Worm (Caenorhabditis elegans) whole organism, midembryonic: ENCODE measurements around the gene Y54G11A.7.

ENCODE experiments used
- ztf-23 ChIP-seq: fragments of 200-800 bp; sonication (Bioruptor generic); IDR thresholded peaks from 2 replicates; pipeline ENCODE4 v1.3.6; 2022; ENCODE audit warnings: missing genetic modification reagents, missing genetic modification characterization, missing compliant biosample characterization

Gene Y54G11A.7

DNA sequence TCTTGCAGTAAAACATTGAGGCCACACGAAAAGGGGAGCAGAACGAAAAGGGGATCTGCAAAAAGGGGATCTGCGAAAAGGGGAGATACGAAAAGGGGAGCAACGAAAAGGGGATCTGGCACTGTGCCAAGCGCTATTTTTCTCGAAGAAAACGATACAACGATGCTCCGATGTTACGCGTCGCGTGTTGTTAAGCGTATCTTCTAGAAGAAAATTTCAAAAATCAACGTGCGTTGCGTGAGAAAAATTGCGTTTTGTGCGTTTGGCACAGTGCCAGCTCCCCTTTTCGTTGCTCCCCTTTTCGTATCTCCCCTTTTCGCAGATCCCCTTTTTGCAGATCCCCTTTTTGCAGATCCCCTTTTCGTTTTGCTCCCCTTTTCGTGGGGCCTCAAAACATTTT, 49.1 kb downstream of the Y54G11A.7 start, which contains the start of gene Y54G11A.9:
Y54G11A.9 (minus strand) TSS at position 196 of the 400 bp plus-strand sequence.
- 0 out of 2 replicates have a peak, but pooled peaks have one; percentile 29 for TF ChIP-seq ztf-23
